Fruit fly (Drosophila melanogaster) whole organism, wandering third instar larva: Measurements from ENCODE around the gene CG5013.

ENCODE experiments used
- Dfd ChIP-seq: fragments of >200 bp; optimal IDR thresholded peaks from 2 replicates; lab custom pipeline; 2017; ENCODE audit warnings: missing biosample characterization, missing genetic modification characterization
- GATAd ChIP-seq: sonication (Bioruptor generic); optimal IDR thresholded peaks from 2 replicates; lab custom pipeline; 2016; ENCODE audit warnings: missing biosample characterization, missing genetic modification characterization
- Hr83 ChIP-seq: fragments of 200-300 bp; sonication (Bioruptor generic); optimal IDR thresholded peaks from 2 replicates; lab custom pipeline; 2016; ENCODE audit warnings: missing biosample characterization, mild to moderate bottlenecking, missing genetic modification characterization, moderate library complexity; ENCODE audit not compliant: poor library complexity, severe bottlenecking
- OdsH ChIP-seq: fragments of 200-800 bp; sonication (Bioruptor generic); optimal IDR thresholded peaks from 2 replicates; lab custom pipeline; 2016; ENCODE audit warnings: missing biosample characterization, mild to moderate bottlenecking, missing genetic modification characterization
- pan ChIP-seq: fragments of >200 bp; optimal IDR thresholded peaks from 2 replicates; lab custom pipeline; 2017
- psq ChIP-seq: fragments of 200-800 bp; sonication (Bioruptor generic); optimal IDR thresholded peaks from 3 replicates; lab custom pipeline; 2017; ENCODE audit warnings: missing biosample characterization, mild to moderate bottlenecking, missing genetic modification characterization, moderate library complexity
- sage ChIP-seq: fragments of 200-800 bp; sonication (Bioruptor generic); optimal IDR thresholded peaks from 2 replicates; lab custom pipeline; 2016; ENCODE audit warnings: missing biosample characterization, mild to moderate bottlenecking, missing genetic modification characterization
- usp ChIP-seq: fragments of >200 bp; optimal IDR thresholded peaks from 2 replicates; lab custom pipeline; 2017; ENCODE audit warnings: missing biosample characterization, missing genetic modification characterization

dm6 chr3R:16080942-16081589 lies 31.6 kb downstream of the CG5013 start, which contains the start of gene CG32855:
- TF ChIP-seq pan (no peak), Dfd (GFP tag; lab: Kevin White, UChicago) (no peak), psq (GFP tag; lab: Kevin White, UChicago) (no peak), usp (GFP tag; lab: Kevin White, UChicago) (no peak), sage (no peak), OdsH (GFP tag; lab: Kevin White, UChicago) (no peak), GATAd (GFP tag; lab: Kevin White, UChicago) (no peak), Hr83 (GFP tag; lab: Kevin White, UChicago) (no peak)
